Worm (Caenorhabditis elegans) whole organism, L4/young adult: Measurements from ENCODE around the gene par-5.

Source experiments
- W03F9.2 ChIP-seq: fragments of 150-350 bp; optimal IDR thresholded peaks from 2 replicates; lab custom pipeline; 2014; ENCODE audit warnings: missing biosample characterization, missing genetic modification characterization
- him-1 ChIP-seq: sonication (generic microtip); optimal IDR thresholded peaks from 2 replicates; lab custom pipeline; 2016; ENCODE audit warnings: missing genotype, missing genetic modification reagents, missing genetic modification characterization, missing compliant biosample characterization

DNA sequence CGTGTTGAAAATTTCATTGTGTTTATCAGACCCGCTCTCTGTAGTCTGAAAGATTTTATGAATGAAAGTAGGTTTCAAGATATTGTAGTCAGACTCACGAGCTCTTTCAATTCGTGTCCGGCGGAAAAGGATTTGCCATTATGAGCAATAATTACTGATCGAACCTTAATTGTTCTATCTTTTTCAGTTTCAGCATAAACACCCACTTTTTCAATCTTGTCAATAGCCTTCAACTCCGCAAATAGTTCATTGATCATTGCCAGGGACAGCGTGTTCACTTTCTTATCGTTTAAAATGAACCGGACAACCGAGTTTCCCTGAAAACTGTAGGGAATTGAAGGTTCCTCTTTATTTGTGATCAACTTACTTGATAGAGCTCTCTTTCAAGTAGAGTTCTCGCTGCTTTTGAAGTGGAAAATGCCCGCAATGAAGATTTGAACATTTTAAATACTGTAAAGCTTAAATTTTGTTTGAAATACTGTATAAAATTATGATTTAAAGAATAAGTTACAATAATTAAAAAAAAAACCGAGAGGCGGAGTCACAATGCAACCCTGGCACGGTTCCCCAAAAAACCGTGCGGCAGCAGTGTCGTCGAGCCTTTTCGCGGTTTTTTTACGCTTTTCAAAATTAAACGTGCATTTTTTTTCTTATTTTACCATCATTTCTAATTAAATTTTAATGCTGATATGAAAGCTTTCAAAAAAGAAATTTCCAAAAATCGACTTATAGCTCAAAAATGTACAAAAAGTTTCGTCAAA lies 34.4 kb upstream of the par-5 start, which contains the start of gene ech-2:
- TF ChIP-seq him-1 (no peak), W03F9.2 (tag; lab: Kevin White, UChicago) (peak; percentile 26)
